Fruit fly (Drosophila melanogaster): ENCODE results near the gene mRpL44.

DNA sequence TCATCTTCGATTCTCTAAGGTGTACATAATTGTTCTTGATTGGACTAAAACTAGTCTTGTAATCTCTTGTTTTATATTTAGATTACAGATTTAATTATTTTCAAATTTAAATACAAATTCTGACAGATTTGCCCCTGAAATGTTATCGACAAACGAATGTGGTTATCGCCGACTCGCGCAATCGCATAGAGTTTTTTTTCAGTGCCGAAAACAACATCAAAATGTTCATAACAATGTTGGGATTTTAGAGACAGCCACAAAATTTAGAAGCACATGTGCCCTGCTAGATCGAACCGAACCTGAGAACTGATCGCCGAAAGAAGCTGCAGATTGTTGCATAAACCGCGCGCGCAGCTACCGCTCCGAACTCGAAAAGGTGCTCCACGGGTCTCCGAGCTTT is 2.8 kb downstream of the mRpL44 start, which contains the start of gene POLDIP2:
- TF ChIP-seq lab (GFP tag; optimal IDR thresholded peaks at IDR 0.05) (no peak), gem (tag; optimal IDR thresholded peaks at IDR 0.05) (no peak), CG18011 (GFP tag; optimal IDR thresholded peaks at IDR 0.05) (no peak), Dip3 (GFP tag; optimal IDR thresholded peaks at IDR 0.05) (no peak), CG1832 (GFP tag; optimal IDR thresholded peaks at IDR 0.05) (no peak), CG17328 (GFP tag; IDR thresholded peaks at IDR 0.05) (no peak), CG17568 (GFP tag; optimal IDR thresholded peaks at IDR 0.05) (no peak)

All from whole organism, embryonic.